Fruit fly (Drosophila melanogaster): ENCODE measurements around the gene Ype.
A peak's percentile ranks its signal among the peaks of the same experiment; 100 is the strongest.

DNA sequence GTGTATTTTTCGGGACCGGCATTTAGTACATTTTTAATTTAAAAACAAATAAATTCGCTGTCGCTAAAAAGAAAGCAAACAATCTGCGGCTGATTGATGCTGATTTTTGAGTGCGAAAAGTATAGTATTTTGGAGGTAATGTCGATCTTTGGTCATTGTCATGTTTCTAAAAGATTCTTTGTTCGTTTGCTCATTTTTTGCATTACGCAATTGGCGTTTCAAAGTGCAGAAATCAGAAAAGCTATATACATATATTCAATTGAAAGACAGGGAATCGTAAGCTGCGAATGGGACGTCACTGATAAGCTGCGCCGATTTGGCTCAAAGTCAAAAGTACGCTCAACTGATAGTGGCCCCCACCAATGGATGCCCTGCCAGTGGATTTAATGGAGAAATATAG lies 14.7 kb downstream of the Ype start:
- TF ChIP-seq CG4496 (GFP tag; IDR thresholded peaks at IDR 0.05): no peak
- TF ChIP-seq CG12605 (GFP tag; IDR thresholded peaks at IDR 0.05): 0 out of 2 replicates have a peak, but pooled peaks have one; percentile 19
- TF ChIP-seq Snoo (tag; optimal IDR thresholded peaks at IDR 0.05): no peak
- no peak for TF ChIP-seq CG10348 (GFP tag; IDR thresholded peaks at IDR 0.05)
- TF ChIP-seq CG32121 (GFP tag; IDR thresholded peaks at IDR 0.05): no peak
- TF ChIP-seq CG8159 (tag; optimal IDR thresholded peaks at IDR 0.05): no peak

All from whole organism, pupa.